Worm (Caenorhabditis elegans) whole organism, midembryonic: ENCODE results near the gene spn-4.

Experiments
- T22C8.4 ChIP-seq: fragments of 200-800 bp; sonication (Bioruptor generic); IDR thresholded peaks from 2 replicates; pipeline ENCODE4 v1.3.6; 2022; ENCODE audit warnings: missing genetic modification characterization, missing compliant biosample characterization
- cog-1 ChIP-seq: sonication (generic microtip); optimal IDR thresholded peaks from 2 replicates; lab custom pipeline; 2016; ENCODE audit warnings: missing genetic modification characterization, missing compliant biosample characterization
- flt-1 ChIP-seq: fragments of 200-800 bp; sonication (Bioruptor generic); IDR thresholded peaks from 2 replicates; pipeline ENCODE4 v1.3.6; 2022; ENCODE audit warnings: missing genetic modification characterization, missing compliant biosample characterization
- klf-2 ChIP-seq: fragments of 200-800 bp; sonication (Bioruptor generic); conservative IDR thresholded peaks from 2 replicates; pipeline ENCODE4 v1.3.6; 2022; ENCODE audit warnings: missing genetic modification reagents, missing genetic modification characterization, missing compliant biosample characterization
- med-1 ChIP-seq: sonication (generic microtip); optimal IDR thresholded peaks from 2 replicates; lab custom pipeline; 2017; ENCODE audit warnings: missing genetic modification characterization, mild to moderate bottlenecking, missing compliant biosample characterization, antibody characterized with exemption, missing genetic modification reagents; ENCODE audit not compliant: insufficient read depth
- ref-1 ChIP-seq: fragments of 200-800 bp; sonication (Bioruptor generic); conservative IDR thresholded peaks from 2 replicates; pipeline ENCODE4 v1.3.6; 2022; ENCODE audit warnings: missing genetic modification reagents, missing genetic modification characterization, missing compliant biosample characterization
- tab-1 ChIP-seq: fragments of 200-800 bp; sonication (Bioruptor generic); IDR thresholded peaks from 2 replicates; pipeline ENCODE4 v1.3.6; 2022; ENCODE audit warnings: missing genetic modification characterization, missing compliant biosample characterization
- ztf-23 ChIP-seq: fragments of 200-800 bp; sonication (Bioruptor generic); IDR thresholded peaks from 2 replicates; pipeline ENCODE4 v1.3.6; 2022; ENCODE audit warnings: missing genetic modification reagents, missing genetic modification characterization, missing compliant biosample characterization
- ztf-29 ChIP-seq: fragments of 200-800 bp; sonication (Bioruptor generic); IDR thresholded peaks from 2 replicates; pipeline ENCODE4 v1.3.6; 2022; ENCODE audit warnings: missing genetic modification reagents, missing genetic modification characterization, missing compliant biosample characterization

The spn-4 gene

ce11 chrV:6792973-6793372, 8.3 kb upstream of the spn-4 start:
- TF ChIP-seq ref-1 (GFP tag; lab: Robert Waterston, UW) (no peak), tab-1 (GFP tag; lab: Robert Waterston, UW) (no peak), med-1 (GFP tag; lab: Kevin White, UChicago) (no peak), flt-1 (GFP tag; lab: Robert Waterston, UW) (no peak), cog-1 (tag; lab: Kevin White, UChicago) (no peak), ztf-23 (GFP tag; lab: Robert Waterston, UW) (no peak), ztf-29 (GFP tag; lab: Robert Waterston, UW) (no peak), T22C8.4 (GFP tag; lab: Robert Waterston, UW) (no peak), klf-2 (GFP tag; lab: Robert Waterston, UW) (no peak)

- TF ChIP-seq flt-1 (GFP tag; lab: Robert Waterston, UW) (no peak), ztf-29 (GFP tag; lab: Robert Waterston, UW) (no peak), med-1 (GFP tag; lab: Kevin White, UChicago) (no peak), ref-1 (GFP tag; lab: Robert Waterston, UW) (no peak), tab-1 (GFP tag; lab: Robert Waterston, UW) (no peak)
Observed at ce11 chrV:6792565-6792964, 7.9 kb upstream of the spn-4 start, which contains the start of gene gck-2. gck-2 (minus strand) TSS chrV:6792665.

- TF ChIP-seq tab-1 (GFP tag; lab: Robert Waterston, UW): no peak
- no peak for TF ChIP-seq ref-1 (GFP tag; lab: Robert Waterston, UW)
- TF ChIP-seq ztf-29 (GFP tag; lab: Robert Waterston, UW): no peak
- TF ChIP-seq cog-1 (tag; lab: Kevin White, UChicago): no peak
- no peak for TF ChIP-seq ztf-23 (GFP tag; lab: Robert Waterston, UW)
- no peak for TF ChIP-seq flt-1 (GFP tag; lab: Robert Waterston, UW)
- no peak for TF ChIP-seq med-1 (GFP tag; lab: Kevin White, UChicago)
- no peak for TF ChIP-seq klf-2 (GFP tag; lab: Robert Waterston, UW)
- TF ChIP-seq T22C8.4 (GFP tag; lab: Robert Waterston, UW): no peak
Observed at ce11 chrV:6787906-6788430, 3.3 kb upstream of the spn-4 start, which contains the start of gene ZC404.2. ZC404.2 (plus strand) TSS chrV:6787952.

- TF ChIP-seq ref-1 (GFP tag; lab: Robert Waterston, UW) (no peak), tab-1 (GFP tag; lab: Robert Waterston, UW) (no peak), T22C8.4 (GFP tag; lab: Robert Waterston, UW) (no peak), ztf-23 (GFP tag; lab: Robert Waterston, UW) (no peak), klf-2 (GFP tag; lab: Robert Waterston, UW) (no peak), flt-1 (GFP tag; lab: Robert Waterston, UW) (no peak), cog-1 (tag; lab: Kevin White, UChicago) (no peak), med-1 (GFP tag; lab: Kevin White, UChicago) (no peak), ztf-29 (GFP tag; lab: Robert Waterston, UW) (no peak)
Observed at ce11 chrV:6783044-6783625, 1.6 kb downstream of the spn-4 start.

- TF ChIP-seq ztf-29 (GFP tag; lab: Robert Waterston, UW): no peak
- TF ChIP-seq cog-1 (tag; lab: Kevin White, UChicago): no peak
- TF ChIP-seq T22C8.4 (GFP tag; lab: Robert Waterston, UW): no peak
- TF ChIP-seq ztf-23 (GFP tag; lab: Robert Waterston, UW): no peak
Observed at ce11 chrV:6782260-6782659, 2.4 kb downstream of the spn-4 start.

- TF ChIP-seq flt-1 (GFP tag; lab: Robert Waterston, UW): no peak
- no peak for TF ChIP-seq ztf-29 (GFP tag; lab: Robert Waterston, UW)
- no peak for TF ChIP-seq med-1 (GFP tag; lab: Kevin White, UChicago)
- no peak for TF ChIP-seq ztf-23 (GFP tag; lab: Robert Waterston, UW)
- no peak for TF ChIP-seq klf-2 (GFP tag; lab: Robert Waterston, UW)
- TF ChIP-seq tab-1 (GFP tag; lab: Robert Waterston, UW): no peak
- no peak for TF ChIP-seq T22C8.4 (GFP tag; lab: Robert Waterston, UW)
Observed at ce11 chrV:6780676-6781075, 4.0 kb downstream of the spn-4 start.

ce11 chrV:6780166-6780565, 4.5 kb downstream of the spn-4 start, which contains the start of gene ZC404.15:
ZC404.15 (plus strand) TSS chrV:6780466.
- TF ChIP-seq ref-1 (GFP tag; lab: Robert Waterston, UW): no peak
- TF ChIP-seq ztf-29 (GFP tag; lab: Robert Waterston, UW): no peak
- no peak for TF ChIP-seq tab-1 (GFP tag; lab: Robert Waterston, UW)
- no peak for TF ChIP-seq med-1 (GFP tag; lab: Kevin White, UChicago)
- TF ChIP-seq T22C8.4 (GFP tag; lab: Robert Waterston, UW): no peak

ce11 chrV:6778457-6778856, 6.2 kb downstream of the spn-4 start:
- TF ChIP-seq klf-2 (GFP tag; lab: Robert Waterston, UW): no peak
- TF ChIP-seq ztf-23 (GFP tag; lab: Robert Waterston, UW): no peak
- no peak for TF ChIP-seq ref-1 (GFP tag; lab: Robert Waterston, UW)
- TF ChIP-seq tab-1 (GFP tag; lab: Robert Waterston, UW): no peak
- TF ChIP-seq med-1 (GFP tag; lab: Kevin White, UChicago): no peak
- no peak for TF ChIP-seq cog-1 (tag; lab: Kevin White, UChicago)
- no peak for TF ChIP-seq T22C8.4 (GFP tag; lab: Robert Waterston, UW)
- TF ChIP-seq flt-1 (GFP tag; lab: Robert Waterston, UW): no peak
- TF ChIP-seq ztf-29 (GFP tag; lab: Robert Waterston, UW): no peak

ce11 chrV:6775708-6776107, 9.0 kb downstream of the spn-4 start, which contains the start of gene srh-28:
srh-28 (minus strand) TSS chrV:6775808.
- no peak for TF ChIP-seq ztf-29 (GFP tag; lab: Robert Waterston, UW)
- no peak for TF ChIP-seq flt-1 (GFP tag; lab: Robert Waterston, UW)
- no peak for TF ChIP-seq med-1 (GFP tag; lab: Kevin White, UChicago)
- no peak for TF ChIP-seq klf-2 (GFP tag; lab: Robert Waterston, UW)
- no peak for TF ChIP-seq ztf-23 (GFP tag; lab: Robert Waterston, UW)
- no peak for TF ChIP-seq ref-1 (GFP tag; lab: Robert Waterston, UW)
- no peak for TF ChIP-seq cog-1 (tag; lab: Kevin White, UChicago)
- no peak for TF ChIP-seq T22C8.4 (GFP tag; lab: Robert Waterston, UW)
- TF ChIP-seq tab-1 (GFP tag; lab: Robert Waterston, UW): no peak
